Worm (Caenorhabditis elegans) whole organism, L4 larva: ENCODE data around the gene F26A10.2.

Experiments
- ama-1 ChIP-seq: fragments of 150-350 bp; optimal IDR thresholded peaks from 2 replicates; lab custom pipeline; 2014; ENCODE audit warnings: inconsistent platforms, mixed read lengths
- nhr-41 ChIP-seq: fragments of 200-800 bp; sonication (Bioruptor generic); IDR thresholded peaks from 2 replicates; pipeline ENCODE4 v1.3.6; 2022; ENCODE audit warnings: missing genetic modification reagents, missing genetic modification characterization, missing compliant biosample characterization

ce11 chrX:7662532-7662931 lies 17.3 kb upstream of the F26A10.2 start:
- TF ChIP-seq ama-1: no peak
- no peak for TF ChIP-seq nhr-41 (GFP tag; lab: Robert Waterston, UW)
